Worm (Caenorhabditis elegans) whole organism, young adult: Measurements from ENCODE around the gene fbxb-5.

Experiments
- B0035.1 ChIP-seq: sonication (generic microtip); optimal IDR thresholded peaks from 2 replicates; lab custom pipeline; 2016; ENCODE audit warnings: missing genetic modification characterization, mild to moderate bottlenecking, missing compliant biosample characterization, missing genotype, missing genetic modification reagents
- B0336.3 ChIP-seq: fragments of 200-800 bp; sonication (Bioruptor generic); IDR thresholded peaks from 2 replicates; pipeline ENCODE4 v1.3.6; 2022; ENCODE audit warnings: missing genetic modification characterization, missing compliant biosample characterization
- F22D6.2 ChIP-seq: sonication (generic microtip); optimal IDR thresholded peaks from 2 replicates; lab custom pipeline; 2016; ENCODE audit warnings: mild to moderate bottlenecking, missing genetic modification characterization, missing compliant biosample characterization
- F23B12.7 ChIP-seq: sonication (generic microtip); optimal IDR thresholded peaks from 2 replicates; lab custom pipeline; 2017; ENCODE audit warnings: missing genetic modification characterization, mild to moderate bottlenecking, missing compliant biosample characterization, antibody characterized with exemption, moderate library complexity; ENCODE audit not compliant: insufficient read depth
- F33H1.4 ChIP-seq: fragments of 200-800 bp; sonication (Bioruptor generic); IDR thresholded peaks from 2 replicates; pipeline ENCODE4 v1.3.6; 2022; ENCODE audit warnings: missing genetic modification reagents, missing genetic modification characterization, missing compliant biosample characterization
- F57C9.4 ChIP-seq: sonication (generic microtip); optimal IDR thresholded peaks from 2 replicates; lab custom pipeline; 2017; ENCODE audit warnings: mild to moderate bottlenecking, missing genetic modification characterization, missing compliant biosample characterization
- K12H6.12 ChIP-seq: fragments of 200-800 bp; sonication (Bioruptor generic); optimal IDR thresholded peaks from 2 replicates; lab custom pipeline; 2018; ENCODE audit warnings: mild to moderate bottlenecking, missing genetic modification characterization, missing compliant biosample characterization
- Y95B8A.8 ChIP-seq: fragments of 200-800 bp; sonication (Bioruptor generic); IDR thresholded peaks from 2 replicates; pipeline ENCODE4 v1.3.6; 2022; ENCODE audit warnings: missing genetic modification reagents, missing genetic modification characterization, missing compliant biosample characterization
- akir-1 ChIP-seq: fragments of 200-800 bp; sonication (Bioruptor generic); optimal IDR thresholded peaks from 2 replicates; lab custom pipeline; 2018; ENCODE audit warnings: mild to moderate bottlenecking, missing genetic modification characterization, moderate library complexity, missing compliant biosample characterization
- attf-5 ChIP-seq: fragments of 200-800 bp; sonication (Bioruptor generic); optimal IDR thresholded peaks from 2 replicates; lab custom pipeline; 2018; ENCODE audit warnings: mild to moderate bottlenecking, missing genetic modification characterization, missing compliant biosample characterization
- attf-6 ChIP-seq: fragments of 200-800 bp; sonication (Bioruptor generic); IDR thresholded peaks from 2 replicates; pipeline ENCODE4 v1.3.6; 2022; ENCODE audit warnings: missing genetic modification reagents, missing genetic modification characterization, missing compliant biosample characterization
- cebp-1 ChIP-seq, 2 experiments: fragments of 200-800 bp in 1 of 2; sonication (Bioruptor generic) in 1 of 2; sonication (generic microtip) in 1 of 2; IDR thresholded peaks in 1 of 2; optimal IDR thresholded peaks in 1 of 2; 2 replicates each; pipeline versions ENCODE4 v1.3.6 to Lab custom; 2017 to 2022; ENCODE audit warnings: missing compliant biosample characterization in 2 of 2, missing genetic modification characterization in 2 of 2, mild to moderate bottlenecking in 1 of 2, missing genetic modification reagents in 1 of 2, moderate library complexity in 1 of 2
- ceh-100 ChIP-seq: fragments of 200-800 bp; sonication (Bioruptor generic); IDR thresholded peaks from 2 replicates; pipeline ENCODE4 v1.3.6; 2022; ENCODE audit warnings: missing genetic modification reagents, missing genetic modification characterization, missing compliant biosample characterization
- dox-1 ChIP-seq: fragments of 200-800 bp; sonication (Bioruptor generic); IDR thresholded peaks from 2 replicates; pipeline ENCODE4 v1.3.6; 2022; ENCODE audit warnings: missing genetic modification reagents, missing genetic modification characterization, missing compliant biosample characterization
- dpff-1 ChIP-seq: sonication (generic microtip); optimal IDR thresholded peaks from 2 replicates; lab custom pipeline; 2017; ENCODE audit warnings: mild to moderate bottlenecking, missing genetic modification characterization, missing compliant biosample characterization
- dpl-1 ChIP-seq: fragments of 150-350 bp; optimal IDR thresholded peaks from 2 replicates; lab custom pipeline; 2014; ENCODE audit warnings: missing biosample characterization, missing genetic modification reagents, missing genetic modification characterization
- efl-1 ChIP-seq: fragments of 150-350 bp; optimal IDR thresholded peaks from 2 replicates; lab custom pipeline; 2014; ENCODE audit warnings: missing biosample characterization, missing genetic modification reagents, missing genetic modification characterization
- egl-18 ChIP-seq: fragments of 200-800 bp; sonication (Bioruptor generic); IDR thresholded peaks from 2 replicates; pipeline ENCODE4 v1.3.6; 2022; ENCODE audit warnings: missing genetic modification reagents, missing genetic modification characterization, missing compliant biosample characterization
- egl-44 ChIP-seq: fragments of 200-800 bp; sonication (Bioruptor generic); IDR thresholded peaks from 2 replicates; pipeline ENCODE4 v1.3.6; 2022; ENCODE audit warnings: missing genetic modification reagents, missing genetic modification characterization, missing compliant biosample characterization
- ets-4 ChIP-seq: fragments of 200-800 bp; sonication (Bioruptor generic); optimal IDR thresholded peaks from 2 replicates; lab custom pipeline; 2018; ENCODE audit warnings: mild to moderate bottlenecking, missing genetic modification characterization, missing compliant biosample characterization
- fkh-3 ChIP-seq: sonication (generic microtip); optimal IDR thresholded peaks from 2 replicates; lab custom pipeline; 2016; ENCODE audit warnings: mild to moderate bottlenecking, missing genetic modification characterization, missing compliant biosample characterization
- hlh-26 ChIP-seq: fragments of 200-800 bp; sonication (Bioruptor generic); conservative IDR thresholded peaks from 2 replicates; pipeline ENCODE4 v1.3.6; 2022; ENCODE audit warnings: missing genetic modification reagents, missing genetic modification characterization, missing compliant biosample characterization
- hmg-1.2 ChIP-seq: fragments of 200-800 bp; sonication (Bioruptor generic); IDR thresholded peaks from 2 replicates; pipeline ENCODE4 v1.3.6; 2022; ENCODE audit warnings: missing genetic modification reagents, missing genetic modification characterization, missing compliant biosample characterization
- hsf-1 ChIP-seq: fragments of 200-800 bp; sonication (Bioruptor generic); IDR thresholded peaks from 2 replicates; pipeline ENCODE4 v1.3.6; 2022; ENCODE audit warnings: missing genetic modification reagents, missing genetic modification characterization, missing compliant biosample characterization
- lir-1 ChIP-seq: fragments of 200-800 bp; sonication (Bioruptor generic); conservative IDR thresholded peaks from 2 replicates; pipeline ENCODE4 v1.3.6; 2022; ENCODE audit warnings: missing genetic modification reagents, missing genetic modification characterization, missing compliant biosample characterization
- lsy-27 ChIP-seq: sonication (generic microtip); optimal IDR thresholded peaks from 2 replicates; lab custom pipeline; 2017; ENCODE audit warnings: missing genetic modification characterization, mild to moderate bottlenecking, missing compliant biosample characterization, antibody characterized with exemption, missing genotype, borderline replicate concordance; ENCODE audit not compliant: insufficient read depth
- madf-10 ChIP-seq: sonication (generic microtip); optimal IDR thresholded peaks from 2 replicates; lab custom pipeline; 2016; ENCODE audit warnings: mild to moderate bottlenecking, missing genetic modification characterization, missing compliant biosample characterization
- mcd-1 ChIP-seq: fragments of 200-800 bp; sonication (Bioruptor generic); IDR thresholded peaks from 2 replicates; pipeline ENCODE4 v1.3.6; 2022; ENCODE audit warnings: missing genetic modification reagents, missing genetic modification characterization, missing compliant biosample characterization
- nhr-120 ChIP-seq: fragments of 200-800 bp; sonication (Bioruptor generic); IDR thresholded peaks from 2 replicates; pipeline ENCODE4 v1.3.6; 2022; ENCODE audit warnings: missing genetic modification characterization, missing compliant biosample characterization
- nhr-80 ChIP-seq: sonication (generic microtip); optimal IDR thresholded peaks from 2 replicates; lab custom pipeline; 2016; ENCODE audit warnings: missing genetic modification characterization, missing compliant biosample characterization
- pbrm-1 ChIP-seq: fragments of 200-800 bp; sonication (Bioruptor generic); IDR thresholded peaks from 2 replicates; pipeline ENCODE4 v1.3.6; 2022; ENCODE audit warnings: missing genetic modification reagents, missing genetic modification characterization, missing compliant biosample characterization
- rcor-1 ChIP-seq: fragments of 200-800 bp; sonication (Bioruptor generic); IDR thresholded peaks from 2 replicates; pipeline ENCODE4 v1.3.6; 2022; ENCODE audit warnings: missing genetic modification reagents, missing genetic modification characterization, missing compliant biosample characterization
- sea-2 ChIP-seq: fragments of 200-800 bp; sonication (Bioruptor generic); IDR thresholded peaks from 2 replicates; pipeline ENCODE4 v1.3.6; 2022; ENCODE audit warnings: missing genetic modification characterization, missing compliant biosample characterization
- snpc-1.1 ChIP-seq: sonication (generic microtip); optimal IDR thresholded peaks from 2 replicates; lab custom pipeline; 2017; ENCODE audit warnings: missing genetic modification characterization, mild to moderate bottlenecking, missing compliant biosample characterization, antibody characterized with exemption, moderate library complexity, missing genotype, missing genetic modification reagents; ENCODE audit not compliant: insufficient read depth
- snpc-1.3 ChIP-seq: sonication (generic microtip); optimal IDR thresholded peaks from 2 replicates; lab custom pipeline; 2017; ENCODE audit warnings: missing genetic modification characterization, mild to moderate bottlenecking, missing compliant biosample characterization, antibody characterized with exemption, moderate library complexity, missing genotype, missing genetic modification reagents; ENCODE audit not compliant: insufficient read depth
- snpc-3.4 ChIP-seq: sonication (generic microtip); optimal IDR thresholded peaks from 2 replicates; lab custom pipeline; 2017; ENCODE audit warnings: missing genetic modification characterization, mild to moderate bottlenecking, missing compliant biosample characterization, antibody characterized with exemption, moderate library complexity, missing genotype, missing genetic modification reagents
- snpc-4 ChIP-seq, 5 experiments: fragments of 150-350 bp in 1 of 5; sonication (generic microtip) in 4 of 5; optimal IDR thresholded peaks; 2 replicates each; lab custom pipeline; 2014 to 2018; ENCODE audit warnings: missing genetic modification characterization in 5 of 5, missing biosample characterization in 3 of 5, antibody characterized with exemption in 2 of 5, mild to moderate bottlenecking in 2 of 5, missing compliant biosample characterization in 2 of 5, missing genotype in 2 of 5, moderate library complexity in 2 of 5, missing genetic modification reagents in 1 of 5
- xnd-1 ChIP-seq: sonication (generic microtip); optimal IDR thresholded peaks from 2 replicates; lab custom pipeline; 2016; ENCODE audit warnings: missing genotype, missing genetic modification reagents, missing genetic modification characterization, missing compliant biosample characterization
- zfh-2 ChIP-seq: fragments of 200-800 bp; sonication (Bioruptor generic); conservative IDR thresholded peaks from 2 replicates; pipeline ENCODE4 v1.3.6; 2022; ENCODE audit warnings: missing genetic modification reagents, missing genetic modification characterization, missing compliant biosample characterization
- ztf-26 ChIP-seq: sonication (generic microtip); optimal IDR thresholded peaks from 2 replicates; lab custom pipeline; 2017; ENCODE audit warnings: missing genetic modification characterization, missing compliant biosample characterization
- ztf-28 ChIP-seq: fragments of 200-800 bp; sonication (Bioruptor generic); IDR thresholded peaks from 2 replicates; pipeline ENCODE4 v1.3.6; 2022; ENCODE audit warnings: missing genetic modification reagents, missing genetic modification characterization, missing compliant biosample characterization

The fbxb-5 gene

DNA sequence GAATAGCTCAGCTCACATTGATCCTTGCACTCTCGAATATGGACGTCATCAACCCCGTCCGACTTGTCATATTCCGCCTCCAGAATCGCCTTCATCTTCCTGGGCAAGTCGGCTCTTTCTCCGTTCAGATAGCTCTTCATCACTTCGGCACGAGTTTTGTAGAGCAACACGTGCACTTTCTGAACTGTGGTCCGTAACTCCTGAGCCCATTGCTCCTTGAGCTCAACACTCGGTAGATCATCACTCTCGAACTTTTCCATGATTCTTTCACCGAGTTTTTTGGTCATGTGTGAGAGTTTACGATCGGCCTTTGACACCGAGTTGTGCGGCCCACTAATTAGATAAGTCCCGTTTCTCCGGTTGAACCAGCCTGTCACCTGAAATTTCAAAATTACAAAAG, 12.9 kb upstream of the fbxb-5 start:
- TF ChIP-seq lir-1 (GFP tag; lab: Robert Waterston, UW) (no peak), lsy-27 (tag; lab: Kevin White, UChicago) (no peak), xnd-1 (tag; lab: Kevin White, UChicago) (no peak), F22D6.2 (tag; lab: Kevin White, UChicago) (no peak), ztf-26 (no peak), hsf-1 (GFP tag; lab: Robert Waterston, UW) (no peak), rcor-1 (GFP tag; lab: Robert Waterston, UW) (no peak), cebp-1 (GFP tag; IDR thresholded peaks at IDR 0.05; lab: Robert Waterston, UW) (no peak), cebp-1 (tag; optimal IDR thresholded peaks at IDR 0.05; lab: Kevin White, UChicago) (no peak), ets-4 (GFP tag; lab: Kevin White, UChicago) (no peak), F33H1.4 (GFP tag; lab: Robert Waterston, UW) (no peak), dox-1 (GFP tag; lab: Robert Waterston, UW) (no peak), hmg-1.2 (GFP tag; lab: Robert Waterston, UW) (no peak)
- TF ChIP-seq, all 124 proteins: peak for 0

DNA sequence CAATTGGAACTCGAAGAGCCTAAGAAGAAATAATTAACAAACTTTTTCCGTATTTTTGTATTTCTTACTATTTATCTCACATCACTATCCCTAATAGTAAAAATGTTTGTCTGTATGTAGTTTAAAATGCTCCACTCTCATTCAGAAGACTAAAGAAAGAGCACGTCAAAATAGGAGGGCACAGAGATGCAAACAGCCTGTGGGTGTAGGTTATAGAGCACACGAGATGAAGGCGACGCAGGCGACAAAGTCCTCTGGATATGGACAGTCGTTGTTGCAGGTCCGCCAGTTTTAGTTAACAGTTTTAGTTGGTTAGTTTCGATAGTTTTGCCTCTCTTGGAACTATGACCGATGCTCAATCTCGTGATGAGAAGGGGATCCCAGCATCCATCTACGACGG, 9.6 kb upstream of the fbxb-5 start, which contains the start of gene ceh-82:
Gene ceh-82, plus strand, starts transcription at position 301 of the 400 bp plus-strand sequence.
- TF ChIP-seq rcor-1 (GFP tag; lab: Robert Waterston, UW) = no peak

DNA sequence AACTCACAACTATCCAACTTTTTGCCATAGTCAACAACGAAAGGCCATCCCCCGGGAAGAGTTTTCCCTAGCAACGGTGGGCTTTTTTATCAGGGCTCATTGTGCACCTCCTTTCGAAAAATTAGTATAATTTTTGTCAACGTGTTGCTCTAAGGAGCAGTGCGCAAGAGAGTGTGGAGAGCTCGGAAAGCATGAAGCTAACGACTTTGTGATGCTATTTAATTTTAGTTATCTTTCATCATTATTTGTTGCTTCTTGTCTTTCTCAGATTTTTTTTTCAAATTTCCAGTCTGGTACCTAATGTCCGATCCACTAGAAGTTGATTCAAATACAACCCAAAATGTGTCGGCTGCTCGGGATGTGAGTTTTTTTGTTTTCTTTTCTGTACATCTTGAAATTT, 7.8 kb upstream of the fbxb-5 start, which contains the start of gene ceh-81:
Gene ceh-81, plus strand, starts transcription at position 301 of the 400 bp plus-strand sequence.
- TF ChIP-seq dpff-1 (tag; lab: Kevin White, UChicago) (no peak), akir-1 (GFP tag; lab: Kevin White, UChicago) (no peak), attf-5 (GFP tag; lab: Kevin White, UChicago) (no peak), Y95B8A.8 (GFP tag; lab: Robert Waterston, UW) (no peak), ets-4 (GFP tag; lab: Kevin White, UChicago) (no peak), K12H6.12 (tag; lab: Kevin White, UChicago) (no peak), sea-2 (GFP tag; lab: Robert Waterston, UW) (no peak), snpc-4 (GFP tag; optimal IDR thresholded peaks at IDR 0.05; lab: Kevin White, UChicago) (no peak), snpc-4 (tag; optimal IDR thresholded peaks at IDR 0.05; lab: Kevin White, UChicago) (no peak), nhr-120 (GFP tag; lab: Robert Waterston, UW) (no peak), efl-1 (GFP tag; lab: Kevin White, UChicago) (no peak), B0336.3 (GFP tag; lab: Robert Waterston, UW) (no peak), snpc-1.3 (no peak), rcor-1 (GFP tag; lab: Robert Waterston, UW) (no peak), egl-44 (GFP tag; lab: Robert Waterston, UW) (no peak), mcd-1 (GFP tag; lab: Robert Waterston, UW) (no peak), ceh-100 (GFP tag; lab: Robert Waterston, UW) (no peak)

ce11 chrII:1728253-1728652, 6.0 kb upstream of the fbxb-5 start, which contains the start of gene btb-9:
TSS of gene btb-9 (plus strand) at chrII:1728506.
- TF ChIP-seq attf-6 (GFP tag; lab: Robert Waterston, UW) (no peak), fkh-3 (tag; lab: Kevin White, UChicago) (no peak), egl-18 (GFP tag; lab: Robert Waterston, UW) (no peak), dpl-1 (GFP tag; lab: Kevin White, UChicago) (no peak), madf-10 (tag; lab: Kevin White, UChicago) (no peak), hlh-26 (GFP tag; lab: Robert Waterston, UW) (no peak), snpc-3.4 (tag; lab: Kevin White, UChicago) (no peak), mcd-1 (GFP tag; lab: Robert Waterston, UW) (no peak), dox-1 (GFP tag; lab: Robert Waterston, UW) (peak; percentile 37; the same call in 1 of the 2 replicates), ztf-28 (GFP tag; lab: Robert Waterston, UW) (no peak), nhr-80 (tag; lab: Kevin White, UChicago) (peak; percentile 83), B0035.1 (tag; lab: Kevin White, UChicago) (no peak), hmg-1.2 (GFP tag; lab: Robert Waterston, UW) (peak; percentile 30; the same call in 1 of the 2 replicates), pbrm-1 (GFP tag; lab: Robert Waterston, UW) (no peak), zfh-2 (GFP tag; lab: Robert Waterston, UW) (no peak), snpc-1.1 (tag; lab: Kevin White, UChicago) (no peak), lsy-27 (tag; lab: Kevin White, UChicago) (no peak), F23B12.7 (no peak), F57C9.4 (tag; lab: Kevin White, UChicago) (no peak), B0336.3 (GFP tag; lab: Robert Waterston, UW) (no peak)
